Fruit fly (Drosophila melanogaster): Measurements from ENCODE around the gene CG14275.

CG14275 gene

DNA sequence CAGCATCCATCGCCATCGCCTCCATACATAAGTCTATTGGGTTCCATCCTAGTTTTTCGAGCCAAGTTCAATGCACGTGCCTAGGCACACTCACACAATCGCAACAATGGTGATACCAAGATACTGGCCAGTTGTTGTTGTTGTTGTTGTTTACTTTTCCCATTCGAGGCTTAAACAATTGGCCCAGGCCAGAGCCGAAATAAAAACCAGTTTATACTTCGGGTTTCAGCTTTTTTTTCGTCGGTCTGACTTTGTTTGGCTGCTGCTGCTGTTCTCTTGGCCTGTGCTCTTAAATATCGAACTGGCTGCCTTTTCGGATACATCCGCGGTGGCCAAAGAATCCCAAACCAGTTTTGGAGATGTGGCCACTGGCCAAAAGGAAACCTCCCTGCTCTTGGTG lies 47.0 kb upstream of the CG14275 start (continued):
- TF ChIP-seq D (optimal IDR thresholded peaks at IDR 0.05) (peak; percentile 23), D (GFP tag; optimal IDR thresholded peaks at IDR 0.05) (no peak), CG10543 (GFP tag; optimal IDR thresholded peaks at IDR 0.05) (no peak), lbe (GFP tag; optimal IDR thresholded peaks at IDR 0.05) (peak; percentile 21), CG12071 (GFP tag; optimal IDR thresholded peaks at IDR 0.05) (peak; percentile 8), cg (GFP tag; optimal IDR thresholded peaks at IDR 0.05) (peak; percentile 59), kni (GFP tag; optimal IDR thresholded peaks at IDR 0.05) (peak; percentile 88), CG8290 (GFP tag; optimal IDR thresholded peaks at IDR 0.05) (no peak), CG8290 (tag; optimal IDR thresholded peaks at IDR 0.05) (no peak), CG3163 (GFP tag; optimal IDR thresholded peaks at IDR 0.05) (peak; percentile 87), CG12659 (GFP tag; optimal IDR thresholded peaks at IDR 0.05) (no peak), kay (GFP tag; optimal IDR thresholded peaks at IDR 0.05) (no peak), onecut (GFP tag; IDR thresholded peaks at IDR 0.05) (peak; percentile 79; the same call in 1 of the 2 replicates), CG3838 (GFP tag; optimal IDR thresholded peaks at IDR 0.05) (no peak), sqz (GFP tag; optimal IDR thresholded peaks at IDR 0.05) (peak; percentile 58), tup (GFP tag; optimal IDR thresholded peaks at IDR 0.05) (no peak), CG13894 (tag; optimal IDR thresholded peaks at IDR 0.05) (no peak), CG10321 (GFP tag; IDR thresholded peaks at IDR 0.05) (no peak), vvl (GFP tag; IDR thresholded peaks at IDR 0.05) (peak; percentile 14; the same call in 1 of the 2 replicates), CG30403 (GFP tag; optimal IDR thresholded peaks at IDR 0.05) (no peak), ab (GFP tag; optimal IDR thresholded peaks at IDR 0.05) (no peak), Mes4 (GFP tag; optimal IDR thresholded peaks at IDR 0.05) (no peak), Med (GFP tag) (peak; percentile 28), chinmo (GFP tag; IDR thresholded peaks at IDR 0.05; ENCODE audit: partially characterized antibody) (peak; percentile 95), CG12769 (tag; optimal IDR thresholded peaks at IDR 0.05) (peak; percentile 44), HLHmδ (GFP tag; optimal IDR thresholded peaks at IDR 0.05) (peak; percentile 25), fd102C (GFP tag; optimal IDR thresholded peaks at IDR 0.05) (no peak)

DNA sequence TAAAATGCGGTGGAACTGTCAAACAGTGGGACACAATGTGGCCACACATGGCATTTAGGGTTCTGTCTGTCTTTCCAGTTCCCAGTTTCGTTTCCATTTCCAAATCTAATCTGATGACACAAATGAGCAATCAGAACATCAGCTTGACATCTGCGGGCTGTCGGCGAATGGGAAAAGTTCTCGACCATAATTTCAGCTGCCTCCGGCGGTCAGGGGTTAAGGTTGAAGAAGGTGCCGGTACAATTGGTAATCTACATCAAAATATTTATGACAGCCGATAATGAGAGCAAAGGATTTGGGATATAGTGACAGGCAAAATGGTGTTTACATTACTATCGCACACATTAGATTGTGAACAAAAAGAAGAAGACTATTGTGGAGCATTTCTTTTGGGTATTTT lies 45.4 kb upstream of the CG14275 start:
- TF ChIP-seq grn (GFP tag; optimal IDR thresholded peaks at IDR 0.05) (peak; percentile 89), seq (GFP tag; IDR thresholded peaks at IDR 0.05) (no peak), psq (GFP tag; optimal IDR thresholded peaks at IDR 0.05) (no peak), gcm (GFP tag; optimal IDR thresholded peaks at IDR 0.05) (peak; percentile 69), onecut (GFP tag; IDR thresholded peaks at IDR 0.05) (no peak), D19A (tag; optimal IDR thresholded peaks at IDR 0.05) (no peak), Dek (tag; optimal IDR thresholded peaks at IDR 0.05) (no peak), CG15479 (GFP tag; optimal IDR thresholded peaks at IDR 0.05) (peak; percentile 74), CG11696 (GFP tag; IDR thresholded peaks at IDR 0.05) (no peak), Bdp1 (GFP tag; optimal IDR thresholded peaks at IDR 0.05) (no peak), emc (GFP tag; optimal IDR thresholded peaks at IDR 0.05) (no peak), nom (GFP tag; optimal IDR thresholded peaks at IDR 0.05) (no peak), bowl (GFP tag; IDR thresholded peaks at IDR 0.05) (no peak), Dad (GFP tag; optimal IDR thresholded peaks at IDR 0.05) (no peak), CG9215 (GFP tag; IDR thresholded peaks at IDR 0.05) (no peak), ase (GFP tag; IDR thresholded peaks at IDR 0.05) (no peak), insv (GFP tag; optimal IDR thresholded peaks at IDR 0.05) (peak in 1 of 2 experiments; percentile 50), twi (tag; optimal IDR thresholded peaks at IDR 0.05) (peak; percentile 85), CG11247 (GFP tag; IDR thresholded peaks at IDR 0.05) (no peak), CG34376 (GFP tag; optimal IDR thresholded peaks at IDR 0.05) (no peak), bab2 (GFP tag; optimal IDR thresholded peaks at IDR 0.05) (no peak), CG5180 (GFP tag; optimal IDR thresholded peaks at IDR 0.05) (no peak), unpg (GFP tag; optimal IDR thresholded peaks at IDR 0.05) (no peak), gce (GFP tag; IDR thresholded peaks at IDR 0.05) (no peak), kni (GFP tag; optimal IDR thresholded peaks at IDR 0.05) (peak; percentile 11), CG6683 (GFP tag; optimal IDR thresholded peaks at IDR 0.05) (no peak), CG2875 (GFP tag; optimal IDR thresholded peaks at IDR 0.05) (no peak), HLH3B (GFP tag; IDR thresholded peaks at IDR 0.05) (no peak)

Measured in whole organism, embryonic.